Worm (Caenorhabditis elegans): ENCODE data around the gene R13D11.4.
"Not testable (repeated sequence)": the region's sequence is repeated elsewhere in the genome, so short reads cannot be mapped to it uniquely, and the experiment has no call there.

DNA sequence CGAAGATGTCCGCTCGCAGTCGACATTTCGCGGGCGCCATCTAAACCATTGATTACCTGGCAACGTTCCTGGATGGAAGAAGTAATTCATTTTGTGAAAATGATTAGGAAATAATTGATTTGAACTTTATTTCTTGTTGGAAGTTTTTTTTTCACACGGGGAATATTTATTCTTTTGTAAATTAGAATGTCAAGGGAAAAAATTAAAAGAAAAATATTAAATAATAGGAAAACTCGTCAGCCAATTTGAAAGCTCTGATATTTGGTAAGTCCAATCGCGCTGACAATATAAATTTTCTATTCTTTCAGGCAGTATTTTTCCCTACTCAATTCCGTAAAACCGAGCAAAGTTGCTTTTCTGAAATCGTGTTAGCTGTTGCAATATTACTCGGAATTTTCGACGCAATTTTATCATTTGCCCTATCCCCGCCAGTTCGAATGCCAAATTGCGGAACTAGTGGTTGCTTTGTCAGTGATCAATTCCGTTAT, 28.4 kb downstream of the R13D11.4 start, which contains the start of the genes K09C6.7 and K09C6.10:
- not testable (repeated sequence) for TF ChIP-seq vab-15 (tag; optimal IDR thresholded peaks at IDR 0.05); Y116A8C.19 (tag; optimal IDR thresholded peaks at IDR 0.05; ENCODE audit: borderline replicate concordance); ceh-88 (GFP tag; IDR thresholded peaks at IDR 0.05); snpc-4 (tag; optimal IDR thresholded peaks at IDR 0.05); ceh-8 (GFP tag; optimal IDR thresholded peaks at IDR 0.05); alr-1 (tag; optimal IDR thresholded peaks at IDR 0.05; ENCODE audit: borderline replicate concordance); mdl-1 (tag; optimal IDR thresholded peaks at IDR 0.05); unc-62 (GFP tag; optimal IDR thresholded peaks at IDR 0.05); ztf-11 (tag; optimal IDR thresholded peaks at IDR 0.05); tbx-2 (tag; optimal IDR thresholded peaks at IDR 0.05); aha-1 (tag; optimal IDR thresholded peaks at IDR 0.05); lin-35 (GFP tag; optimal IDR thresholded peaks at IDR 0.05); ets-5 (GFP tag; IDR thresholded peaks at IDR 0.05)
